Worm (Caenorhabditis elegans): ENCODE results near the gene F01F1.15.

DNA sequence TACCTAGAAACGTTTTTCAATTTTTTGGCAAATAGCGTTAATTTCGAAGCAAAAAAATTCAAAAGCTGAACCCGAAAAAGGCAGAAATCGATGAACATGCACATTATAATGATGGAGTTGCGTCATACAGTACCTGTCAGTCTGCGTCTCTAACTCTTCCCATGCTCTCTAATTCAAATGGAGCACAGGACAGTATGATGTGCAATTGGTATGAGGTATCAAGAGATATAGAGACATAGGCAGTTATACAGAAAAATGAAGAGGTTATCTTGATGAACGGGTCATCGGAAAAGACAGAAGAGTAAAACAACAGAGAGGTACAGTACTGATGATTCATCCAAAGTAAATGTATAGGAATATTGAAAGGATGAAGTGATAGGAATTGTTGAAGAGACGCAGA lies 31.4 kb upstream of the F01F1.15 start:
- TF ChIP-seq pha-4 (tag; optimal IDR thresholded peaks at IDR 0.05) (no peak), snpc-4 (GFP tag; optimal IDR thresholded peaks at IDR 0.05) (no peak), snpc-4 (tag; optimal IDR thresholded peaks at IDR 0.05) (no peak), attf-5 (GFP tag; optimal IDR thresholded peaks at IDR 0.05) (no peak), attf-6 (GFP tag; IDR thresholded peaks at IDR 0.05) (no peak), ceh-91 (GFP tag; IDR thresholded peaks at IDR 0.05) (no peak), ama-1 (optimal IDR thresholded peaks at IDR 0.05) (no peak), ama-1 (GFP tag; optimal IDR thresholded peaks at IDR 0.05) (no peak), nfya-1 (tag; optimal IDR thresholded peaks at IDR 0.05; ENCODE audit: borderline replicate concordance, insufficient read depth) (no peak), hmg-1.2 (GFP tag; IDR thresholded peaks at IDR 0.05) (peak; percentile 61; the same call in 1 of the 2 replicates), hlh-26 (GFP tag; conservative IDR thresholded peaks at IDR 0.05) (no peak), unc-62 (GFP tag; optimal IDR thresholded peaks at IDR 0.05) (no peak), mxl-1 (tag; optimal IDR thresholded peaks at IDR 0.05) (no peak), sptf-2 (GFP tag; optimal IDR thresholded peaks at IDR 0.05) (no peak), madf-10 (tag; optimal IDR thresholded peaks at IDR 0.05) (no peak), lsl-1 (GFP tag; optimal IDR thresholded peaks at IDR 0.05) (no peak)

All from whole organism, young adult.